Worm (Caenorhabditis elegans) whole organism, L4 larva: ENCODE measurements around the gene oac-22.
A peak's percentile ranks its signal among the peaks of the same experiment; 100 is the strongest.
"Not testable (repeated sequence)": the region's sequence is repeated elsewhere in the genome, so short reads cannot be mapped to it uniquely, and the experiment has no call there.

Experiments
- F10B5.3 ChIP-seq: sonication (generic microtip); optimal IDR thresholded peaks from 2 replicates; lab custom pipeline; 2016; ENCODE audit warnings: mild to moderate bottlenecking, missing genetic modification characterization, missing compliant biosample characterization
- F26F4.8 ChIP-seq: fragments of 200-800 bp; sonication (Bioruptor generic); conservative IDR thresholded peaks from 2 replicates; pipeline ENCODE4 v1.3.6; 2022; ENCODE audit warnings: missing genetic modification characterization, missing compliant biosample characterization
- aha-1 ChIP-seq: fragments of 150-350 bp; peaks from one replicate; lab custom pipeline; 2014; ENCODE audit warnings: missing biosample characterization, missing genetic modification characterization
- ceh-32 ChIP-seq: sonication (generic microtip); optimal IDR thresholded peaks from 2 replicates; lab custom pipeline; 2016; ENCODE audit warnings: mild to moderate bottlenecking, missing genetic modification characterization, missing compliant biosample characterization; ENCODE audit not compliant: poor library complexity
- ceh-62 ChIP-seq: sonication (generic microtip); optimal IDR thresholded peaks from 2 replicates; lab custom pipeline; 2017; ENCODE audit warnings: missing biosample characterization, missing genetic modification characterization
- ctbp-1 ChIP-seq: fragments of 200-800 bp; sonication (Bioruptor generic); IDR thresholded peaks from 2 replicates; pipeline ENCODE4 v1.3.6; 2022; ENCODE audit warnings: missing genetic modification reagents, missing genetic modification characterization, missing compliant biosample characterization
- daf-16 ChIP-seq, 3 experiments: sonication (generic microtip); optimal IDR thresholded peaks; 2 replicates each; lab custom pipeline; 2016 to 2017; ENCODE audit warnings: missing genetic modification characterization in 3 of 3, missing genetic modification reagents in 3 of 3, mild to moderate bottlenecking in 2 of 3, missing compliant biosample characterization in 2 of 3, missing biosample characterization in 1 of 3, moderate library complexity in 1 of 3
- dmd-8 ChIP-seq: fragments of 200-800 bp; sonication (Bioruptor generic); IDR thresholded peaks from 2 replicates; pipeline ENCODE4 v1.3.6; 2022; ENCODE audit warnings: missing genetic modification characterization, missing compliant biosample characterization
- fkh-10 ChIP-seq: fragments of 150-350 bp; optimal IDR thresholded peaks from 2 replicates; lab custom pipeline; 2014; ENCODE audit warnings: missing biosample characterization, missing genetic modification reagents, missing genetic modification characterization
- fos-1 ChIP-seq: fragments of 150-350 bp; optimal IDR thresholded peaks from 2 replicates; lab custom pipeline; 2014; ENCODE audit warnings: missing biosample characterization, missing genetic modification characterization
- hif-1 ChIP-seq, 2 experiments: sonication (generic microtip); optimal IDR thresholded peaks; 2 replicates each; lab custom pipeline; 2016 to 2017; ENCODE audit warnings: missing compliant biosample characterization in 2 of 2, missing genetic modification characterization in 2 of 2, missing genetic modification reagents in 2 of 2, missing genotype in 2 of 2, mild to moderate bottlenecking in 1 of 2
- hlh-11 ChIP-seq: fragments of 200-800 bp; sonication (Bioruptor generic); optimal IDR thresholded peaks from 2 replicates; lab custom pipeline; 2018; ENCODE audit warnings: mild to moderate bottlenecking, missing genetic modification characterization, missing compliant biosample characterization
- jun-1 ChIP-seq: fragments of 150-350 bp; optimal IDR thresholded peaks from 2 replicates; lab custom pipeline; 2014; ENCODE audit warnings: missing biosample characterization, missing genetic modification reagents, missing genetic modification characterization
- lim-7 ChIP-seq: fragments of 200-800 bp; sonication (Bioruptor generic); IDR thresholded peaks from 2 replicates; pipeline ENCODE4 v1.3.6; 2022; ENCODE audit warnings: missing genetic modification characterization, missing compliant biosample characterization
- lin-29 ChIP-seq: fragments of 200-800 bp; sonication (Bioruptor generic); IDR thresholded peaks from 2 replicates; pipeline ENCODE4 v1.3.6; 2022; ENCODE audit warnings: missing genetic modification reagents, missing genetic modification characterization, missing compliant biosample characterization
- lsy-2 ChIP-seq, 2 experiments: fragments of 150-350 bp in 1 of 2; sonication (generic microtip) in 1 of 2; optimal IDR thresholded peaks; 2 replicates each; lab custom pipeline; 2014 to 2017; ENCODE audit warnings: missing biosample characterization in 2 of 2, missing genetic modification characterization in 2 of 2
- mes-2 ChIP-seq: sonication (generic microtip); optimal IDR thresholded peaks from 2 replicates; lab custom pipeline; 2016; ENCODE audit warnings: missing genotype, mild to moderate bottlenecking, missing genetic modification characterization, missing compliant biosample characterization; ENCODE audit not compliant: poor library complexity, severe bottlenecking
- mxl-3 ChIP-seq: fragments of 200-800 bp; sonication (Bioruptor generic); optimal IDR thresholded peaks from 2 replicates; lab custom pipeline; 2018; ENCODE audit warnings: mild to moderate bottlenecking, missing genetic modification characterization, missing compliant biosample characterization
- nhr-28 ChIP-seq: fragments of 150-350 bp; optimal IDR thresholded peaks from 2 replicates; lab custom pipeline; 2014; ENCODE audit warnings: missing biosample characterization, missing genetic modification characterization
- nhr-77 ChIP-seq: fragments of 150-350 bp; optimal IDR thresholded peaks from 2 replicates; lab custom pipeline; 2014; ENCODE audit warnings: missing biosample characterization, missing genetic modification characterization
- pqm-1 ChIP-seq: sonication (generic microtip); optimal IDR thresholded peaks from 2 replicates; lab custom pipeline; 2017; ENCODE audit warnings: missing biosample characterization, missing genetic modification characterization
- sdz-12 ChIP-seq: fragments of 200-800 bp; sonication (Bioruptor generic); optimal IDR thresholded peaks from 2 replicates; lab custom pipeline; 2018; ENCODE audit warnings: mild to moderate bottlenecking, missing genetic modification characterization, missing compliant biosample characterization
- unc-130 ChIP-seq: sonication (generic microtip); optimal IDR thresholded peaks from 2 replicates; lab custom pipeline; 2016; ENCODE audit warnings: missing genetic modification reagents, missing genetic modification characterization, missing compliant biosample characterization
- unc-62 ChIP-seq, 3 experiments: fragments of 150-350 bp in 1 of 3; sonication (generic microtip); optimal IDR thresholded peaks in 2 of 3; peaks in 1 of 3; 1 replicate in 1 of 3; 2 replicates in 2 of 3; lab custom pipeline; 2014 to 2017; ENCODE audit warnings: missing biosample characterization in 3 of 3, missing genetic modification characterization in 3 of 3, missing genetic modification reagents in 3 of 3, missing genotype in 1 of 3
- ztf-7 ChIP-seq: fragments of 150-350 bp; optimal IDR thresholded peaks from 2 replicates; lab custom pipeline; 2014; ENCODE audit warnings: missing biosample characterization, missing genetic modification characterization

Gene oac-22

DNA sequence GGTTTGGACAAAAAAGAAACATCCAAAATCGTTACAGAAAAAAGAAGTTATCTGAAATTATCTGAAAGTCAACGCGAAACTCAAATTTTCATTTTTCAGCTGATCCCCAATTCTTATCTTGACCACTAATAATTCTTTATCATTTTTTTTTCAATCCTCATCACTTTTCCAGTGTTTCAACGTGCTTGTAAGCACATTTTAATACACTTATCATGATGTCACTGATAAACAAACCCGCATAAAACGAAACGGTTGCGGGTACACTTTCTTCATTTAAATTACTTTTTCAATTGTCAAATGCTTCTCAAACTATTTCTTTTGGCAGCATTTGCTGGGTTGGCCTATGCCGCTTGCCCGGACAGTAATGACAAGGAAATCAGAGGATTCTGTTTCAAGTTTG is 36.4 kb downstream of the oac-22 start, which contains the start of gene clec-67:
TSS of gene clec-67 (plus strand) at position 268 of the 400 bp plus-strand sequence.
- peak; percentile 58 for TF ChIP-seq hlh-11 (tag; lab: Kevin White, UChicago)
- TF ChIP-seq F26F4.8 (GFP tag; lab: Robert Waterston, UW): no peak
- peak; percentile 63 for TF ChIP-seq nhr-28 (tag; lab: Kevin White, UChicago)
- TF ChIP-seq hif-1 (tag; optimal IDR thresholded peaks at IDR 0.05; lab: Kevin White, UChicago): no peak
- peak; percentile 17 for TF ChIP-seq mxl-3 (GFP tag; lab: Kevin White, UChicago)
- TF ChIP-seq lin-29 (GFP tag; lab: Robert Waterston, UW): no peak
- no peak for TF ChIP-seq fos-1
- no peak for TF ChIP-seq daf-16 (GFP tag; optimal IDR thresholded peaks at IDR 0.05; lab: Kevin White, UChicago)
- peak; percentile 57 for TF ChIP-seq daf-16 (tag; optimal IDR thresholded peaks at IDR 0.05; lab: Kevin White, UChicago)
- TF ChIP-seq nhr-77 (tag; lab: Kevin White, UChicago): peak; percentile 9
- no peak for TF ChIP-seq ceh-32 (tag; lab: Kevin White, UChicago)
- TF ChIP-seq pqm-1: peak; percentile 78

DNA sequence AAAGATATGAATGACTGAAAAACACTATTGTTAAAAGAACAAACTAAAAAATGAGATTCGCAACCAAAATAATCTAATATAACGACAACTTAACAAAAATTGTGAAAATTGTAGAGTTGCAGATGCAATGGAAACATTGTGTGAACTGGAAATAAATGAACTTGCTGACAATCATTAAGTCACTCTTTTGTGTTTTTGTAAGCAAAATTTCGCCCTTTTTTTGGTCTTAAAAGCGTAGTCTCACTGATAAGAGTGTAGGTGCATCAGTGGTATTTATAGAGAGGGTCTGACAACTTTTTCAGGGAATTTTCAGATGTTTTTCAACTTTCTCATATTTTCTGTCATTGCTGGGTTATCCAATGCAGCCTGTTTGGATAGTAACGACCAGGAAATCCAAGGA is 40.6 kb downstream of the oac-22 start, which contains the start of gene clec-68:
TSS of gene clec-68 (plus strand) at position 301 of the 400 bp plus-strand sequence.
- TF ChIP-seq nhr-28 (tag; lab: Kevin White, UChicago): no peak
- TF ChIP-seq lin-29 (GFP tag; lab: Robert Waterston, UW): no peak
- TF ChIP-seq jun-1: no peak
- TF ChIP-seq lim-7 (GFP tag; lab: Robert Waterston, UW): no peak
- TF ChIP-seq sdz-12 (GFP tag; lab: Kevin White, UChicago): no peak
- TF ChIP-seq ceh-62: no peak
- TF ChIP-seq fos-1: no peak
- TF ChIP-seq mes-2 (tag; lab: Kevin White, UChicago): no peak
- TF ChIP-seq ctbp-1: no peak

DNA sequence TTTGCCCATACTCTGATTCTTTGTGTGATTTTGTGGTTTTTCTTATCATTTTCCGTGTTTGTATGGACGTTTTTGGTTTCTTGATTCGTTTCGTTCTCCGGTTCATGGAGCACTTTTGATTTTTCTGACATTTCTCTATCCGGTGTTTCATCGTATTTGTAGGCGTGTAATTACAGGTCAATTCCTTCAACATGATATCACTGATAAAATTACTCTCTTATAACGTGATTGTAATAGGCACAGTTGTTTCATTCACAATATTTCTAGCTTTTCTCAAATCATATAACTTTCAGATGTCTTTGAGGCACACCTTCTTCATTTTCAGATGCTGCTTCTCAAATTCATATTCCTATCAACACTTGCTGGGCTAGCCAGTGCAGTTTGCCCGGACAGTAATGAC is 46.9 kb downstream of the oac-22 start, which contains the start of gene clec-70:
TSS of gene clec-70 (plus strand) at position 301 of the 400 bp plus-strand sequence.
- TF ChIP-seq lsy-2 (tag; optimal IDR thresholded peaks at IDR 0.05; lab: Kevin White, UChicago); unc-130; fkh-10 (GFP tag; lab: Kevin White, UChicago): not testable (repeated sequence)

DNA sequence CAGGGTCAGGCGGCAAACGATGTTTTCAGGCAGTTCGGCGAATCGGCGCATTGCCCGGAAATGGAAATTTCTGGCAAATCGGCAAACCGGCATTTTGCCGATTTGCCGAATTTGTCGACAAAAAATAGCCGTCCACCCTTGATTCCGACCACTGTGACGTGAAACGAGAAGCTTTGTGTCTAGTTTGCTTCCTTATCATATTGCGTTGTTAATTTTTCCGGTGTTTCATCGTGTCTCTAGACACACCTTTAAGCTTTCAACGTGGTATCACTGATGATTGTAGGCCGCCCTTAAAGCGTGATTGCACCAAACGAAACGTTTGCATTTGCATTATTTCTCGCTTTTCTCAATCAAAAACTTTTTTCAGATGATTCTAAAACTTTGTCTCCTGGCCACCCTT is 51.6 kb downstream of the oac-22 start, which contains the start of gene clec-71:
TSS of gene clec-71 (plus strand) at position 362 of the 400 bp plus-strand sequence.
- TF ChIP-seq unc-62 (GFP tag; optimal IDR thresholded peaks at IDR 0.05 in 1 of 2; lab: Kevin White, UChicago): peak in 1 of 2 experiments; percentile 55
- TF ChIP-seq unc-62 (tag; optimal IDR thresholded peaks at IDR 0.05; lab: Kevin White, UChicago): no peak
- no peak for TF ChIP-seq unc-130
- no peak for TF ChIP-seq dmd-8
- TF ChIP-seq ztf-7 (tag; lab: Kevin White, UChicago): no peak
- TF ChIP-seq F10B5.3 (tag; lab: Kevin White, UChicago): no peak
- peak; percentile 57 for TF ChIP-seq aha-1 (tag; lab: Kevin White, UChicago)
